Worm (Caenorhabditis elegans) whole organism, young adult: ENCODE data around the gene tin-9.1.

Source experiments
- B0019.2 ChIP-seq: fragments of 200-800 bp; sonication (Bioruptor generic); conservative IDR thresholded peaks from 2 replicates; pipeline ENCODE4 v1.3.6; 2022; ENCODE audit warnings: missing genetic modification reagents, missing genetic modification characterization, missing compliant biosample characterization
- B0035.1 ChIP-seq: sonication (generic microtip); optimal IDR thresholded peaks from 2 replicates; lab custom pipeline; 2016; ENCODE audit warnings: missing genetic modification characterization, mild to moderate bottlenecking, missing compliant biosample characterization, missing genotype, missing genetic modification reagents
- F37B4.10 ChIP-seq: fragments of 200-800 bp; sonication (Bioruptor generic); IDR thresholded peaks from 2 replicates; pipeline ENCODE4 v1.3.6; 2022; ENCODE audit warnings: missing genetic modification characterization, missing compliant biosample characterization
- F39B2.1 ChIP-seq: fragments of 200-800 bp; sonication (Bioruptor generic); IDR thresholded peaks from 2 replicates; pipeline ENCODE4 v1.3.6; 2022; ENCODE audit warnings: missing genetic modification reagents, missing genetic modification characterization, missing compliant biosample characterization
- F55B11.4 ChIP-seq: sonication (generic microtip); optimal IDR thresholded peaks from 2 replicates; lab custom pipeline; 2016; ENCODE audit warnings: missing compliant biosample characterization, missing genetic modification characterization, borderline replicate concordance; ENCODE audit not compliant: insufficient read depth
- F57A8.1 ChIP-seq: fragments of 200-800 bp; sonication (Bioruptor generic); optimal IDR thresholded peaks from 2 replicates; lab custom pipeline; 2018; ENCODE audit warnings: mild to moderate bottlenecking, missing genetic modification characterization, moderate library complexity, missing compliant biosample characterization
- T07F8.4 ChIP-seq: sonication (generic microtip); optimal IDR thresholded peaks from 2 replicates; lab custom pipeline; 2016; ENCODE audit warnings: mild to moderate bottlenecking, missing genetic modification characterization, moderate library complexity, missing compliant biosample characterization
- Y56A3A.18 ChIP-seq: fragments of 200-800 bp; sonication (Bioruptor generic); IDR thresholded peaks from 2 replicates; pipeline ENCODE4 v1.3.6; 2022; ENCODE audit warnings: missing genetic modification reagents, missing genetic modification characterization, missing compliant biosample characterization
- Y79H2A.3 ChIP-seq: fragments of 200-800 bp; sonication (Bioruptor generic); conservative IDR thresholded peaks from 2 replicates; pipeline ENCODE4 v1.3.6; 2022; ENCODE audit warnings: missing genetic modification reagents, missing genetic modification characterization, missing compliant biosample characterization
- ama-1 ChIP-seq, 3 experiments: fragments of 150-350 bp in 1 of 3; sonication (generic microtip) in 2 of 3; optimal IDR thresholded peaks; 2 replicates each; lab custom pipeline; 2014 to 2018; ENCODE audit warnings: missing biosample characterization in 2 of 3, missing genetic modification characterization in 2 of 3, missing genetic modification reagents in 2 of 3
- aptf-2 ChIP-seq: fragments of 200-800 bp; sonication (Bioruptor generic); conservative IDR thresholded peaks from 2 replicates; pipeline ENCODE4 v1.3.6; 2022; ENCODE audit warnings: missing genetic modification reagents, missing genetic modification characterization, missing compliant biosample characterization
- aptf-3 ChIP-seq: fragments of 200-800 bp; sonication (Bioruptor generic); IDR thresholded peaks from 2 replicates; pipeline ENCODE4 v1.3.6; 2022; ENCODE audit warnings: missing genetic modification characterization, missing compliant biosample characterization
- atf-7 ChIP-seq: sonication (generic microtip); optimal IDR thresholded peaks from 2 replicates; lab custom pipeline; 2017; ENCODE audit warnings: mild to moderate bottlenecking, missing genetic modification characterization, missing compliant biosample characterization
- attf-6 ChIP-seq: fragments of 200-800 bp; sonication (Bioruptor generic); IDR thresholded peaks from 2 replicates; pipeline ENCODE4 v1.3.6; 2022; ENCODE audit warnings: missing genetic modification reagents, missing genetic modification characterization, missing compliant biosample characterization
- cebp-1 ChIP-seq, 2 experiments: fragments of 200-800 bp in 1 of 2; sonication (Bioruptor generic) in 1 of 2; sonication (generic microtip) in 1 of 2; IDR thresholded peaks in 1 of 2; optimal IDR thresholded peaks in 1 of 2; 2 replicates each; pipeline versions ENCODE4 v1.3.6 to Lab custom; 2017 to 2022; ENCODE audit warnings: missing compliant biosample characterization in 2 of 2, missing genetic modification characterization in 2 of 2, mild to moderate bottlenecking in 1 of 2, missing genetic modification reagents in 1 of 2, moderate library complexity in 1 of 2
- ceh-27 ChIP-seq: fragments of 200-800 bp; sonication (Bioruptor generic); optimal IDR thresholded peaks from 2 replicates; lab custom pipeline; 2018; ENCODE audit warnings: mild to moderate bottlenecking, missing genetic modification characterization, moderate library complexity, missing compliant biosample characterization
- ceh-79 ChIP-seq: sonication (generic microtip); optimal IDR thresholded peaks from 2 replicates; lab custom pipeline; 2017; ENCODE audit warnings: mild to moderate bottlenecking, missing genetic modification characterization, missing compliant biosample characterization
- chd-7 ChIP-seq: sonication (generic microtip); optimal IDR thresholded peaks from 2 replicates; lab custom pipeline; 2016; ENCODE audit warnings: mild to moderate bottlenecking, missing genetic modification characterization, moderate library complexity, missing compliant biosample characterization
- efl-1 ChIP-seq: fragments of 150-350 bp; optimal IDR thresholded peaks from 2 replicates; lab custom pipeline; 2014; ENCODE audit warnings: missing biosample characterization, missing genetic modification reagents, missing genetic modification characterization
- egl-44 ChIP-seq: fragments of 200-800 bp; sonication (Bioruptor generic); IDR thresholded peaks from 2 replicates; pipeline ENCODE4 v1.3.6; 2022; ENCODE audit warnings: missing genetic modification reagents, missing genetic modification characterization, missing compliant biosample characterization
- ekl-4 ChIP-seq: fragments of 200-800 bp; sonication (Bioruptor generic); IDR thresholded peaks from 2 replicates; pipeline ENCODE4 v1.3.6; 2022; ENCODE audit warnings: missing genetic modification reagents, missing genetic modification characterization, missing compliant biosample characterization
- fkh-3 ChIP-seq: sonication (generic microtip); optimal IDR thresholded peaks from 2 replicates; lab custom pipeline; 2016; ENCODE audit warnings: mild to moderate bottlenecking, missing genetic modification characterization, missing compliant biosample characterization
- him-1 ChIP-seq: sonication (generic microtip); optimal IDR thresholded peaks from 2 replicates; lab custom pipeline; 2016; ENCODE audit warnings: missing genotype, missing genetic modification reagents, missing genetic modification characterization, missing compliant biosample characterization
- hrde-1 ChIP-seq: sonication (generic microtip); optimal IDR thresholded peaks from 2 replicates; lab custom pipeline; 2016; ENCODE audit warnings: missing genetic modification characterization, mild to moderate bottlenecking, missing compliant biosample characterization, moderate library complexity, missing genotype, missing genetic modification reagents, borderline replicate concordance
- let-526 ChIP-seq: fragments of 200-800 bp; sonication (Bioruptor generic); IDR thresholded peaks from 2 replicates; pipeline ENCODE4 v1.3.6; 2022; ENCODE audit warnings: missing genetic modification reagents, missing genetic modification characterization, missing compliant biosample characterization
- lin-26 ChIP-seq: fragments of 200-800 bp; sonication (Bioruptor generic); IDR thresholded peaks from 2 replicates; pipeline ENCODE4 v1.3.6; 2022; ENCODE audit warnings: missing genetic modification reagents, missing genetic modification characterization, missing compliant biosample characterization
- lin-54 ChIP-seq: fragments of 200-800 bp; sonication (Bioruptor generic); optimal IDR thresholded peaks from 2 replicates; lab custom pipeline; 2018; ENCODE audit warnings: mild to moderate bottlenecking, missing genetic modification characterization, missing compliant biosample characterization
- lsl-1 ChIP-seq: fragments of 200-800 bp; sonication (Bioruptor generic); optimal IDR thresholded peaks from 2 replicates; lab custom pipeline; 2018; ENCODE audit warnings: mild to moderate bottlenecking, missing genetic modification characterization, moderate library complexity, missing compliant biosample characterization
- madf-10 ChIP-seq: sonication (generic microtip); optimal IDR thresholded peaks from 2 replicates; lab custom pipeline; 2016; ENCODE audit warnings: mild to moderate bottlenecking, missing genetic modification characterization, missing compliant biosample characterization
- madf-6 ChIP-seq: fragments of 200-800 bp; sonication (Bioruptor generic); IDR thresholded peaks from 2 replicates; pipeline ENCODE4 v1.3.6; 2022; ENCODE audit warnings: missing genetic modification reagents, missing genetic modification characterization, missing compliant biosample characterization
- madf-8 ChIP-seq: fragments of 200-800 bp; sonication (Bioruptor generic); conservative IDR thresholded peaks from 2 replicates; pipeline ENCODE4 v1.3.6; 2022; ENCODE audit warnings: missing genetic modification reagents, missing genetic modification characterization, missing compliant biosample characterization
- mcd-1 ChIP-seq: fragments of 200-800 bp; sonication (Bioruptor generic); IDR thresholded peaks from 2 replicates; pipeline ENCODE4 v1.3.6; 2022; ENCODE audit warnings: missing genetic modification reagents, missing genetic modification characterization, missing compliant biosample characterization
- mes-4 ChIP-seq: sonication (generic microtip); optimal IDR thresholded peaks from 2 replicates; lab custom pipeline; 2016; ENCODE audit warnings: missing genotype, missing genetic modification characterization, missing compliant biosample characterization
- mxl-1 ChIP-seq: sonication (generic microtip); optimal IDR thresholded peaks from 2 replicates; lab custom pipeline; 2016; ENCODE audit warnings: missing genetic modification characterization, missing compliant biosample characterization
- nfya-1 ChIP-seq: sonication (generic microtip); optimal IDR thresholded peaks from 2 replicates; lab custom pipeline; 2017; ENCODE audit warnings: antibody characterized with exemption, missing compliant biosample characterization, missing genetic modification characterization, borderline replicate concordance; ENCODE audit not compliant: insufficient read depth
- nhr-80 ChIP-seq: sonication (generic microtip); optimal IDR thresholded peaks from 2 replicates; lab custom pipeline; 2016; ENCODE audit warnings: missing genetic modification characterization, missing compliant biosample characterization
- nhr-90 ChIP-seq: sonication (generic microtip); optimal IDR thresholded peaks from 2 replicates; lab custom pipeline; 2016; ENCODE audit warnings: missing genotype, mild to moderate bottlenecking, missing genetic modification characterization, missing compliant biosample characterization
- pbrm-1 ChIP-seq: fragments of 200-800 bp; sonication (Bioruptor generic); IDR thresholded peaks from 2 replicates; pipeline ENCODE4 v1.3.6; 2022; ENCODE audit warnings: missing genetic modification reagents, missing genetic modification characterization, missing compliant biosample characterization
- pha-4 ChIP-seq: fragments of 150-350 bp; sonication (generic microtip); optimal IDR thresholded peaks from 2 replicates; lab custom pipeline; 2014; ENCODE audit warnings: missing biosample characterization, missing genetic modification reagents, missing genetic modification characterization
- snpc-3.4 ChIP-seq: sonication (generic microtip); optimal IDR thresholded peaks from 2 replicates; lab custom pipeline; 2017; ENCODE audit warnings: missing genetic modification characterization, mild to moderate bottlenecking, missing compliant biosample characterization, antibody characterized with exemption, moderate library complexity, missing genotype, missing genetic modification reagents
- snpc-4 ChIP-seq, 5 experiments: fragments of 150-350 bp in 1 of 5; sonication (generic microtip) in 4 of 5; optimal IDR thresholded peaks; 2 replicates each; lab custom pipeline; 2014 to 2018; ENCODE audit warnings: missing genetic modification characterization in 5 of 5, missing biosample characterization in 3 of 5, antibody characterized with exemption in 2 of 5, mild to moderate bottlenecking in 2 of 5, missing compliant biosample characterization in 2 of 5, missing genotype in 2 of 5, moderate library complexity in 2 of 5, missing genetic modification reagents in 1 of 5
- somi-1 ChIP-seq: fragments of 200-800 bp; sonication (Bioruptor generic); optimal IDR thresholded peaks from 2 replicates; lab custom pipeline; 2018; ENCODE audit warnings: mild to moderate bottlenecking, missing genetic modification characterization, missing compliant biosample characterization
- unc-130 ChIP-seq: sonication (generic microtip); optimal IDR thresholded peaks from 2 replicates; lab custom pipeline; 2016; ENCODE audit warnings: missing genetic modification reagents, missing genetic modification characterization, missing compliant biosample characterization
- zfh-2 ChIP-seq: fragments of 200-800 bp; sonication (Bioruptor generic); conservative IDR thresholded peaks from 2 replicates; pipeline ENCODE4 v1.3.6; 2022; ENCODE audit warnings: missing genetic modification reagents, missing genetic modification characterization, missing compliant biosample characterization
- ztf-3 ChIP-seq: fragments of 200-800 bp; sonication (Bioruptor generic); optimal IDR thresholded peaks from 2 replicates; lab custom pipeline; 2018; ENCODE audit warnings: mild to moderate bottlenecking, missing genetic modification characterization, missing compliant biosample characterization

The tin-9.1 gene

ce11 chrIV:7039476-7040261 is 4.7 kb downstream of the tin-9.1 start, which contains the start of the genes cogc-2 and klp-18 (continued):
- TF ChIP-seq madf-8 (GFP tag; lab: Robert Waterston, UW) (peak; percentile 100), lsl-1 (GFP tag; lab: Kevin White, UChicago) (peak; percentile 99), aptf-3 (GFP tag; lab: Robert Waterston, UW) (no peak), hrde-1 (peak; percentile 82), attf-6 (peak; percentile 87), lin-54 (peak; percentile 85), F55B11.4 (tag; lab: Kevin White, UChicago) (no peak), chd-7 (tag; lab: Kevin White, UChicago) (peak; percentile 10), nhr-90 (no peak), ceh-27 (peak; percentile 52), snpc-3.4 (tag; lab: Kevin White, UChicago) (peak; percentile 66), T07F8.4 (no peak), fkh-3 (tag; lab: Kevin White, UChicago) (no peak), lin-26 (GFP tag; lab: Robert Waterston, UW) (peak; percentile 43; the same call in 1 of the 2 replicates), ekl-4 (GFP tag; lab: Robert Waterston, UW) (peak; percentile 88), let-526 (GFP tag; lab: Robert Waterston, UW) (no peak), F57A8.1 (GFP tag; lab: Kevin White, UChicago) (no peak), mcd-1 (GFP tag; lab: Robert Waterston, UW) (peak; percentile 93), mes-4 (tag; lab: Kevin White, UChicago) (no peak), atf-7 (tag; lab: Kevin White, UChicago) (no peak), snpc-4 (GFP tag; optimal IDR thresholded peaks at IDR 0.05; lab: Kevin White, UChicago) (peak; percentile 57), snpc-4 (tag; optimal IDR thresholded peaks at IDR 0.05; lab: Kevin White, UChicago) (peak; percentile 2 to 89 (median 82)), Y79H2A.3 (GFP tag; lab: Robert Waterston, UW) (0 out of 2 replicates have a peak, but pooled peaks have one; percentile 26), F39B2.1 (GFP tag; lab: Robert Waterston, UW) (no peak), mxl-1 (tag; lab: Kevin White, UChicago) (no peak), pbrm-1 (GFP tag; lab: Robert Waterston, UW) (peak; percentile 58; the same call in 1 of the 2 replicates), aptf-2 (GFP tag; lab: Robert Waterston, UW) (no peak), nhr-80 (tag; lab: Kevin White, UChicago) (peak; percentile 45), efl-1 (GFP tag; lab: Kevin White, UChicago) (peak; percentile 99), pha-4 (tag; lab: Kevin White, UChicago) (peak; percentile 67), somi-1 (no peak), Y56A3A.18 (no peak), F37B4.10 (GFP tag; lab: Robert Waterston, UW) (no peak), B0019.2 (GFP tag; lab: Robert Waterston, UW) (peak; percentile 86), B0035.1 (tag; lab: Kevin White, UChicago) (no peak), ztf-3 (GFP tag; lab: Kevin White, UChicago) (no peak), zfh-2 (GFP tag; lab: Robert Waterston, UW) (no peak), ceh-79 (tag; lab: Kevin White, UChicago) (no peak), madf-6 (GFP tag; lab: Robert Waterston, UW) (peak; percentile 100), cebp-1 (GFP tag; IDR thresholded peaks at IDR 0.05; lab: Robert Waterston, UW) (peak; percentile 91), cebp-1 (tag; optimal IDR thresholded peaks at IDR 0.05; lab: Kevin White, UChicago) (peak; percentile 98), ama-1 (optimal IDR thresholded peaks at IDR 0.05; lab: Kevin White, UChicago) (no peak), ama-1 (GFP tag; optimal IDR thresholded peaks at IDR 0.05; lab: Kevin White, UChicago) (no peak), egl-44 (GFP tag; lab: Robert Waterston, UW) (no peak), madf-10 (tag; lab: Kevin White, UChicago) (peak; percentile 29), him-1 (tag; lab: Kevin White, UChicago) (peak; percentile 64), nfya-1 (no peak), unc-130 (peak; percentile 85)
